Fruit fly (Drosophila melanogaster) whole organism: ENCODE results near the gene Tsen34.

ENCODE experiments used
- CG8478 ChIP-seq: fragments of >200 bp; optimal IDR thresholded peaks from 2 replicates; lab custom pipeline; 2018; ENCODE audit warnings: inconsistent platforms
- Dll ChIP-seq: fragments of >200 bp; optimal IDR thresholded peaks from 2 replicates; lab custom pipeline; 2017
- EcR ChIP-seq, 2 experiments: fragments of >200 bp; optimal IDR thresholded peaks; 2 replicates each; lab custom pipeline; 2017; ENCODE audit warnings: missing biosample characterization in 2 of 2, missing genetic modification characterization in 2 of 2, missing genetic modification reagents in 2 of 2
- pan ChIP-seq: fragments of >200 bp; optimal IDR thresholded peaks from 2 replicates; lab custom pipeline; 2017
- psq ChIP-seq: fragments of >200 bp; optimal IDR thresholded peaks from 2 replicates; lab custom pipeline; 2017
- usp ChIP-seq: fragments of >200 bp; optimal IDR thresholded peaks from 2 replicates; lab custom pipeline; 2017; ENCODE audit warnings: missing biosample characterization, missing genetic modification characterization, mixed read lengths

Gene Tsen34

dm6 chr3L:14733417-14733816 is 28.2 kb downstream of the Tsen34 start, which contains the start of gene CG13471:
CG13471 (minus strand) TSS chr3L:14733517.
- TF ChIP-seq EcR (GFP tag; optimal IDR thresholded peaks at IDR 0.05; lab: Kevin White, UChicago) (no peak), usp (GFP tag; lab: Kevin White, UChicago) (no peak), CG8478 (lab: Kevin White, UChicago) (no peak), pan (lab: Kevin White, UChicago) (no peak), Dll (no peak), psq (no peak)

- TF ChIP-seq CG8478 (lab: Kevin White, UChicago): no peak
- no peak for TF ChIP-seq pan (lab: Kevin White, UChicago)
- TF ChIP-seq usp (GFP tag; lab: Kevin White, UChicago): no peak
- no peak for TF ChIP-seq Dll
- no peak for TF ChIP-seq EcR (GFP tag; optimal IDR thresholded peaks at IDR 0.05; lab: Kevin White, UChicago)
Measured at dm6 chr3L:14731790-14732189, 29.9 kb downstream of the Tsen34 start.

- no peak for TF ChIP-seq pan (lab: Kevin White, UChicago)
- no peak for TF ChIP-seq Dll
- TF ChIP-seq psq: no peak
- no peak for TF ChIP-seq CG8478 (lab: Kevin White, UChicago)
- no peak for TF ChIP-seq usp (GFP tag; lab: Kevin White, UChicago)
- no peak for TF ChIP-seq EcR (GFP tag; optimal IDR thresholded peaks at IDR 0.05; lab: Kevin White, UChicago)
Measured at dm6 chr3L:14728460-14728859, 33.2 kb downstream of the Tsen34 start, which contains the start of gene CG13473. CG13473 (plus strand) TSS chr3L:14728760.

dm6 chr3L:14712799-14713198 is 48.8 kb downstream of the Tsen34 start:
- TF ChIP-seq usp (GFP tag; lab: Kevin White, UChicago) (no peak), EcR (GFP tag; optimal IDR thresholded peaks at IDR 0.05; lab: Kevin White, UChicago) (no peak), Dll (no peak), psq (no peak), CG8478 (lab: Kevin White, UChicago) (no peak), pan (lab: Kevin White, UChicago) (no peak)
